Worm (Caenorhabditis elegans) whole organism, L4 larva: Measurements from ENCODE around the gene F36G3.2.

ENCODE experiments used
- R02D3.7 ChIP-seq: fragments of 150-350 bp; sonication (generic microtip); optimal IDR thresholded peaks from 3 replicates; lab custom pipeline; 2014; ENCODE audit warnings: missing biosample characterization, missing genetic modification characterization
- Y48G9A.11 ChIP-seq: fragments of 200-800 bp; sonication (Bioruptor generic); IDR thresholded peaks from 2 replicates; pipeline ENCODE4 v1.3.6; 2022; ENCODE audit warnings: missing genetic modification reagents, missing genetic modification characterization, missing compliant biosample characterization
- aly-2 ChIP-seq: sonication (generic microtip); optimal IDR thresholded peaks from 2 replicates; lab custom pipeline; 2018; ENCODE audit warnings: missing biosample characterization, missing genetic modification characterization
- ceh-82 ChIP-seq: sonication (generic microtip); optimal IDR thresholded peaks from 2 replicates; lab custom pipeline; 2017; ENCODE audit warnings: missing biosample characterization, missing genetic modification characterization
- daf-12 ChIP-seq: fragments of 150-350 bp; optimal IDR thresholded peaks from 2 replicates; lab custom pipeline; 2014; ENCODE audit warnings: missing biosample characterization, missing genetic modification reagents, missing genetic modification characterization
- nhr-11 ChIP-seq: fragments of 150-350 bp; optimal IDR thresholded peaks from 2 replicates; lab custom pipeline; 2014; ENCODE audit warnings: missing biosample characterization, missing genetic modification characterization
- nhr-25 ChIP-seq: sonication (generic microtip); optimal IDR thresholded peaks from 2 replicates; lab custom pipeline; 2017; ENCODE audit warnings: missing genetic modification characterization, mild to moderate bottlenecking, missing compliant biosample characterization, antibody characterized with exemption, moderate library complexity, borderline replicate concordance; ENCODE audit not compliant: insufficient read depth
- nhr-77 ChIP-seq: fragments of 150-350 bp; optimal IDR thresholded peaks from 2 replicates; lab custom pipeline; 2014; ENCODE audit warnings: missing biosample characterization, missing genetic modification characterization
- pqm-1 ChIP-seq: sonication (generic microtip); optimal IDR thresholded peaks from 2 replicates; lab custom pipeline; 2017; ENCODE audit warnings: missing biosample characterization, missing genetic modification characterization
- skn-1 ChIP-seq: fragments of 150-350 bp; optimal IDR thresholded peaks from 2 replicates; lab custom pipeline; 2014; ENCODE audit warnings: missing biosample characterization, missing genetic modification characterization
- snpc-4 ChIP-seq: fragments of 150-350 bp; optimal IDR thresholded peaks from 2 replicates; lab custom pipeline; 2014; ENCODE audit warnings: missing biosample characterization, missing genetic modification characterization
- unc-130 ChIP-seq: sonication (generic microtip); optimal IDR thresholded peaks from 2 replicates; lab custom pipeline; 2016; ENCODE audit warnings: missing genetic modification reagents, missing genetic modification characterization, missing compliant biosample characterization

DNA sequence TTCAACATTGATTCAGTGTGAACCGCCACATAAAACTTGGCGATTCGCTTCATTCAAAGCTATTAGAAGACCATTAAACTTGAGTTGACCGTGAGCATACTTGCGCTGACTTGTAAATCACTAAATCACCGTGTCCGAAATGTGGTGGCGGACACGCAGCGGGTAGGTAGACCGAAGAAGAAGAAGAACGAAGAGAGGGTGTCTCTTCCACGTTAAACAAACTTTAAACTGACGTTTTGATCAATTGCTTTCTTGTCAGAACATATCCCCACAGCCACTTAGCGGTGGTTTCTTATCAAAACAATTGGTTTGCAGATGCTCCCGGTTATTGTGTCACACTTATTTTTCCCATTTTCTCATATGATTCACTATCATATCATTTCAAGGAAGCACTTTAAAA, 49.5 kb upstream of the F36G3.2 start:
- TF ChIP-seq skn-1 (no peak), nhr-11 (tag; lab: Kevin White, UChicago) (no peak), snpc-4 (tag; lab: Kevin White, UChicago) (no peak), R02D3.7 (tag; lab: Kevin White, UChicago) (no peak), ceh-82 (tag; lab: Kevin White, UChicago) (no peak), pqm-1 (tag; lab: Kevin White, UChicago) (no peak), aly-2 (tag; lab: Kevin White, UChicago) (no peak), nhr-77 (tag; lab: Kevin White, UChicago) (no peak), nhr-25 (tag; lab: Kevin White, UChicago) (no peak), unc-130 (no peak), Y48G9A.11 (GFP tag; lab: Robert Waterston, UW) (no peak), daf-12 (tag; lab: Kevin White, UChicago) (no peak)
